Fruit fly (Drosophila melanogaster) whole organism, wandering third instar larva: ENCODE data around the gene Tcs6.
A peak's percentile ranks its signal among the peaks of the same experiment; 100 is the strongest.

Source experiments
- Abd-B ChIP-seq: fragments of >200 bp; optimal IDR thresholded peaks from 2 replicates; lab custom pipeline; 2017; ENCODE audit warnings: missing biosample characterization, missing genetic modification characterization
- CG32264 ChIP-seq: fragments of 200-800 bp; sonication (Bioruptor generic); optimal IDR thresholded peaks from 2 replicates; lab custom pipeline; 2016; ENCODE audit warnings: missing biosample characterization, missing genetic modification characterization
- CG9705 ChIP-seq: fragments of 200-800 bp; sonication (Bioruptor generic); optimal IDR thresholded peaks from 2 replicates; lab custom pipeline; 2018; ENCODE audit warnings: missing biosample characterization, mild to moderate bottlenecking, missing genetic modification characterization
- CrebA ChIP-seq: fragments of 200-800 bp; sonication (Bioruptor generic); optimal IDR thresholded peaks from 2 replicates; lab custom pipeline; 2016; ENCODE audit warnings: missing biosample characterization, mild to moderate bottlenecking, missing genetic modification characterization, borderline replicate concordance
- Dfd ChIP-seq: fragments of >200 bp; optimal IDR thresholded peaks from 2 replicates; lab custom pipeline; 2017; ENCODE audit warnings: missing biosample characterization, missing genetic modification characterization
- Dif ChIP-seq: fragments of 200-275, 200-300 bp; sonication (Bioruptor generic); optimal IDR thresholded peaks from 2 replicates; lab custom pipeline; 2018; ENCODE audit warnings: missing biosample characterization, missing genetic modification characterization; ENCODE audit not compliant: partially characterized antibody
- GATAd ChIP-seq: sonication (Bioruptor generic); optimal IDR thresholded peaks from 2 replicates; lab custom pipeline; 2016; ENCODE audit warnings: missing biosample characterization, missing genetic modification characterization
- HLH106 ChIP-seq: fragments of 200-800 bp; optimal IDR thresholded peaks from 3 replicates; lab custom pipeline; 2019; ENCODE audit warnings: missing biosample characterization, mild to moderate bottlenecking, missing genetic modification characterization, moderate library complexity
- Hnf4 ChIP-seq: fragments of 200-800 bp; sonication (Bioruptor generic); optimal IDR thresholded peaks from 2 replicates; lab custom pipeline; 2016; ENCODE audit warnings: missing biosample characterization, mild to moderate bottlenecking, missing genetic modification characterization
- Hr78 ChIP-seq: fragments of >200 bp; optimal IDR thresholded peaks from 2 replicates; lab custom pipeline; 2017; ENCODE audit warnings: missing biosample characterization, missing genetic modification characterization
- Hr83 ChIP-seq: fragments of 200-300 bp; sonication (Bioruptor generic); optimal IDR thresholded peaks from 2 replicates; lab custom pipeline; 2016; ENCODE audit warnings: missing biosample characterization, mild to moderate bottlenecking, missing genetic modification characterization, moderate library complexity; ENCODE audit not compliant: poor library complexity, severe bottlenecking
- Jra ChIP-seq: sonication (Bioruptor generic); optimal IDR thresholded peaks from 2 replicates; lab custom pipeline; 2016; ENCODE audit warnings: missing biosample characterization, missing genetic modification characterization
- Mio ChIP-seq: sonication (Bioruptor generic); optimal IDR thresholded peaks from 2 replicates; lab custom pipeline; 2016; ENCODE audit warnings: missing biosample characterization, missing genetic modification characterization
- Myc ChIP-seq: fragments of >200 bp; optimal IDR thresholded peaks from 2 replicates; lab custom pipeline; 2017
- N ChIP-seq: fragments of >200 bp; optimal IDR thresholded peaks from 2 replicates; lab custom pipeline; 2018; ENCODE audit warnings: missing biosample characterization, missing external identifiers, missing genetic modification characterization
- OdsH ChIP-seq: fragments of 200-800 bp; sonication (Bioruptor generic); optimal IDR thresholded peaks from 2 replicates; lab custom pipeline; 2016; ENCODE audit warnings: missing biosample characterization, mild to moderate bottlenecking, missing genetic modification characterization
- Rel ChIP-seq, 2 experiments: fragments of 200-800 bp; sonication (Bioruptor generic) in 1 of 2; optimal IDR thresholded peaks; 2 replicates in 1 of 2; 3 replicates in 1 of 2; lab custom pipeline; 2016 to 2019; ENCODE audit warnings: mild to moderate bottlenecking in 2 of 2, missing biosample characterization in 2 of 2, missing genetic modification characterization in 2 of 2, moderate library complexity in 1 of 2
- Sp1 ChIP-seq: fragments of 200-800 bp; sonication (Bioruptor generic); optimal IDR thresholded peaks from 3 replicates; lab custom pipeline; 2019; ENCODE audit warnings: missing biosample characterization, mild to moderate bottlenecking, missing genetic modification characterization, moderate library complexity
- Vsx2 ChIP-seq: fragments of 200-300, 225-300 bp; sonication (Bioruptor generic); optimal IDR thresholded peaks from 2 replicates; lab custom pipeline; 2018; ENCODE audit warnings: missing biosample characterization, missing genetic modification characterization; ENCODE audit not compliant: partially characterized antibody
- br ChIP-seq: fragments of 200-800 bp; sonication (Bioruptor generic); optimal IDR thresholded peaks from 2 replicates; lab custom pipeline; 2016; ENCODE audit warnings: missing biosample characterization, missing genetic modification characterization
- brk ChIP-seq: fragments of 200-800 bp; sonication (Bioruptor generic); optimal IDR thresholded peaks from 2 replicates; lab custom pipeline; 2016; ENCODE audit warnings: missing biosample characterization, mild to moderate bottlenecking, missing genetic modification characterization
- dl ChIP-seq, 2 experiments: fragments of 175-275, 200-275 bp in 1 of 2; fragments of 200-275 bp in 1 of 2; sonication (Bioruptor generic); optimal IDR thresholded peaks; lab custom pipeline; 2018; ENCODE audit warnings: mild to moderate bottlenecking in 2 of 2, missing biosample characterization in 2 of 2, missing genetic modification characterization in 2 of 2, moderate library complexity in 2 of 2; ENCODE audit not compliant: partially characterized antibody in 2 of 2, insufficient read depth in 1 of 2
- dmrt93B ChIP-seq: fragments of 200-800 bp; sonication (Bioruptor generic); optimal IDR thresholded peaks from 2 replicates; lab custom pipeline; 2018; ENCODE audit warnings: missing biosample characterization, mild to moderate bottlenecking, missing genetic modification characterization
- dsf ChIP-seq: sonication (Bioruptor generic); optimal IDR thresholded peaks from 2 replicates; lab custom pipeline; 2016; ENCODE audit warnings: missing biosample characterization, missing genetic modification characterization, borderline replicate concordance
- ey ChIP-seq: fragments of 200-800 bp; sonication (Bioruptor generic); optimal IDR thresholded peaks from 2 replicates; lab custom pipeline; 2016; ENCODE audit warnings: missing biosample characterization, missing genetic modification characterization
- foxo ChIP-seq, 2 experiments: fragments of 200-800 bp; sonication (Bioruptor generic); optimal IDR thresholded peaks; 2 replicates in 1 of 2; 3 replicates in 1 of 2; lab custom pipeline; 2016 to 2017; ENCODE audit warnings: missing biosample characterization in 2 of 2, missing genetic modification characterization in 2 of 2
- fru ChIP-seq: fragments of 200-800 bp; sonication (Bioruptor generic); optimal IDR thresholded peaks from 3 replicates; lab custom pipeline; 2016; ENCODE audit warnings: missing biosample characterization, mild to moderate bottlenecking, missing genetic modification characterization
- h ChIP-seq: fragments of 200-800 bp; sonication (Bioruptor generic); optimal IDR thresholded peaks from 3 replicates; lab custom pipeline; 2016; ENCODE audit warnings: missing biosample characterization, mild to moderate bottlenecking, missing genetic modification characterization
- jim ChIP-seq: fragments of 175-275, 200-325 bp; sonication (Bioruptor generic); optimal IDR thresholded peaks from 2 replicates; lab custom pipeline; 2016; ENCODE audit warnings: missing biosample characterization, mild to moderate bottlenecking, missing genetic modification characterization
- pan ChIP-seq: fragments of >200 bp; optimal IDR thresholded peaks from 2 replicates; lab custom pipeline; 2017
- psq ChIP-seq: fragments of 200-800 bp; sonication (Bioruptor generic); optimal IDR thresholded peaks from 3 replicates; lab custom pipeline; 2017; ENCODE audit warnings: missing biosample characterization, mild to moderate bottlenecking, missing genetic modification characterization, moderate library complexity
- rgr ChIP-seq: fragments of 200-800 bp; sonication (Bioruptor generic); optimal IDR thresholded peaks from 3 replicates; lab custom pipeline; 2016; ENCODE audit warnings: missing biosample characterization, mild to moderate bottlenecking, missing genetic modification characterization
- sage ChIP-seq: fragments of 200-800 bp; sonication (Bioruptor generic); optimal IDR thresholded peaks from 2 replicates; lab custom pipeline; 2016; ENCODE audit warnings: missing biosample characterization, mild to moderate bottlenecking, missing genetic modification characterization
- sv ChIP-seq: fragments of 200-800 bp; sonication (Bioruptor generic); optimal IDR thresholded peaks from 3 replicates; lab custom pipeline; 2016; ENCODE audit warnings: missing biosample characterization, missing genetic modification characterization
- tai ChIP-seq: sonication (Bioruptor generic); optimal IDR thresholded peaks from 2 replicates; lab custom pipeline; 2016; ENCODE audit warnings: missing biosample characterization, missing genetic modification characterization
- usp ChIP-seq: fragments of >200 bp; optimal IDR thresholded peaks from 2 replicates; lab custom pipeline; 2017; ENCODE audit warnings: missing biosample characterization, missing genetic modification characterization
- woc ChIP-seq: sonication (Bioruptor generic); optimal IDR thresholded peaks from 2 replicates; lab custom pipeline; 2016; ENCODE audit warnings: missing biosample characterization, mild to moderate bottlenecking, missing genetic modification characterization

Gene Tcs6

dm6 chr3R:26042131-26042885 is 15.7 kb downstream of the Tcs6 start:
- TF ChIP-seq rgr (peak; percentile 98), psq (GFP tag; lab: Kevin White, UChicago) (peak; percentile 92), woc (peak; percentile 94), fru (GFP tag; lab: Kevin White, UChicago) (peak; percentile 97), CG32264 (GFP tag; lab: Kevin White, UChicago) (peak; percentile 90), Dif (GFP tag; lab: Kevin White, UChicago) (no peak), dl (GFP tag; optimal IDR thresholded peaks at IDR 0.05; lab: Kevin White, UChicago; ENCODE audit: insufficient read depth in 1 of 2, partially characterized antibody in 2 of 2) (no peak), jim (GFP tag; lab: Kevin White, UChicago) (no peak), dmrt93B (GFP tag; lab: Kevin White, UChicago) (peak; percentile 93), Jra (peak; percentile 94), Vsx2 (GFP tag; lab: Kevin White, UChicago) (no peak), Hr78 (GFP tag; lab: Kevin White, UChicago) (peak; percentile 61), h (GFP tag; lab: Kevin White, UChicago) (peak; percentile 98), Abd-B (GFP tag; lab: Kevin White, UChicago) (peak; percentile 45), CG9705 (GFP tag; lab: Kevin White, UChicago) (peak; percentile 77), sage (GFP tag; lab: Kevin White, UChicago) (peak; percentile 87), Hnf4 (peak; percentile 96), ey (GFP tag; lab: Kevin White, UChicago) (peak; percentile 98), usp (GFP tag; lab: Kevin White, UChicago) (no peak), Mio (GFP tag; lab: Kevin White, UChicago) (peak; percentile 90), brk (GFP tag; lab: Kevin White, UChicago) (no peak), foxo (GFP tag; optimal IDR thresholded peaks at IDR 0.05; lab: Kevin White, UChicago) (peak; percentile 71 to 98), Hr83 (GFP tag; lab: Kevin White, UChicago) (peak; percentile 81), OdsH (peak; percentile 97), Myc (lab: Kevin White, UChicago) (peak; percentile 3), pan (lab: Kevin White, UChicago) (no peak), Dfd (peak; percentile 2), N (GFP tag; lab: Kevin White, UChicago) (peak; percentile 88), br (GFP tag; lab: Kevin White, UChicago) (peak; percentile 96), sv (GFP tag; lab: Kevin White, UChicago) (peak; percentile 94), HLH106 (tag; lab: Kevin White, UChicago) (peak; percentile 93), dsf (GFP tag; lab: Kevin White, UChicago) (peak; percentile 86), Sp1 (GFP tag; lab: Kevin White, UChicago) (peak; percentile 93), CrebA (GFP tag; lab: Kevin White, UChicago) (no peak), GATAd (GFP tag; lab: Kevin White, UChicago) (peak; percentile 75), Rel (GFP tag; optimal IDR thresholded peaks at IDR 0.05; lab: Kevin White, UChicago) (peak; percentile 44), Rel (tag; optimal IDR thresholded peaks at IDR 0.05; lab: Kevin White, UChicago) (peak; percentile 62)

dm6 chr3R:26041417-26042101 is 16.5 kb downstream of the Tcs6 start, which contains the start of gene gro:
Gene gro (plus strand): TSS chr3R:26041736.
- peak; percentile 83 for TF ChIP-seq Dif (GFP tag; lab: Kevin White, UChicago)
- TF ChIP-seq woc: peak; percentile 68
- TF ChIP-seq dmrt93B (GFP tag; lab: Kevin White, UChicago): peak; percentile 60
- peak; percentile 76 for TF ChIP-seq fru (GFP tag; lab: Kevin White, UChicago)
- peak; percentile 21 for TF ChIP-seq GATAd (GFP tag; lab: Kevin White, UChicago)
- peak; percentile 72 for TF ChIP-seq OdsH
- TF ChIP-seq psq (GFP tag; lab: Kevin White, UChicago): peak; percentile 53
- TF ChIP-seq foxo (GFP tag; optimal IDR thresholded peaks at IDR 0.05; lab: Kevin White, UChicago): peak in 1 of 2 experiments; percentile 78
- TF ChIP-seq br (GFP tag; lab: Kevin White, UChicago): peak; percentile 77
- peak; percentile 70 for TF ChIP-seq ey (GFP tag; lab: Kevin White, UChicago)
- peak; percentile 61 for TF ChIP-seq CG9705 (GFP tag; lab: Kevin White, UChicago)
- peak; percentile 89 for TF ChIP-seq brk (GFP tag; lab: Kevin White, UChicago)
- peak; percentile 67 for TF ChIP-seq Jra
- TF ChIP-seq Rel (GFP tag; optimal IDR thresholded peaks at IDR 0.05; lab: Kevin White, UChicago): no peak
- peak; percentile 14 for TF ChIP-seq Rel (tag; optimal IDR thresholded peaks at IDR 0.05; lab: Kevin White, UChicago)
- no peak for TF ChIP-seq Abd-B (GFP tag; lab: Kevin White, UChicago)
- no peak for TF ChIP-seq pan (lab: Kevin White, UChicago)
- peak; percentile 64 for TF ChIP-seq dsf (GFP tag; lab: Kevin White, UChicago)
- TF ChIP-seq Hr83 (GFP tag; lab: Kevin White, UChicago): peak; percentile 42
- TF ChIP-seq Sp1 (GFP tag; lab: Kevin White, UChicago): peak; percentile 45
- TF ChIP-seq N (GFP tag; lab: Kevin White, UChicago): peak; percentile 68
- TF ChIP-seq Dfd: no peak
- peak; percentile 85 for TF ChIP-seq h (GFP tag; lab: Kevin White, UChicago)
- peak; percentile 69 for TF ChIP-seq HLH106 (tag; lab: Kevin White, UChicago)
- TF ChIP-seq CrebA (GFP tag; lab: Kevin White, UChicago): no peak
- peak; percentile 83 for TF ChIP-seq rgr
- TF ChIP-seq CG32264 (GFP tag; lab: Kevin White, UChicago): no peak
- no peak for TF ChIP-seq Myc (lab: Kevin White, UChicago)
- peak; percentile 47 for TF ChIP-seq sv (GFP tag; lab: Kevin White, UChicago)
- no peak for TF ChIP-seq usp (GFP tag; lab: Kevin White, UChicago)
- TF ChIP-seq tai (GFP tag; lab: Kevin White, UChicago): peak; percentile 88
- peak; percentile 71 for TF ChIP-seq sage (GFP tag; lab: Kevin White, UChicago)
- peak; percentile 85 for TF ChIP-seq Hnf4
- peak in 1 of 2 experiments; percentile 64 for TF ChIP-seq dl (GFP tag; optimal IDR thresholded peaks at IDR 0.05; lab: Kevin White, UChicago; ENCODE audit: insufficient read depth in 1 of 2, partially characterized antibody in 2 of 2)
- TF ChIP-seq Hr78 (GFP tag; lab: Kevin White, UChicago): no peak
- TF ChIP-seq, all 38 proteins: peak for 26
